Fruit fly (Drosophila melanogaster) whole organism, wandering third instar larva: ENCODE measurements around the gene Lnk.
A peak's percentile ranks its signal among the peaks of the same experiment; 100 is the strongest.

Source experiments
- CG9705 ChIP-seq: fragments of 200-800 bp; sonication (Bioruptor generic); optimal IDR thresholded peaks from 2 replicates; lab custom pipeline; 2018; ENCODE audit warnings: missing biosample characterization, mild to moderate bottlenecking, missing genetic modification characterization
- CrebA ChIP-seq: fragments of 200-800 bp; sonication (Bioruptor generic); optimal IDR thresholded peaks from 2 replicates; lab custom pipeline; 2016; ENCODE audit warnings: missing biosample characterization, mild to moderate bottlenecking, missing genetic modification characterization, borderline replicate concordance
- Dfd ChIP-seq: fragments of >200 bp; optimal IDR thresholded peaks from 2 replicates; lab custom pipeline; 2017; ENCODE audit warnings: missing biosample characterization, missing genetic modification characterization
- Dif ChIP-seq: fragments of 200-275, 200-300 bp; sonication (Bioruptor generic); optimal IDR thresholded peaks from 2 replicates; lab custom pipeline; 2018; ENCODE audit warnings: missing biosample characterization, missing genetic modification characterization; ENCODE audit not compliant: partially characterized antibody
- HLH106 ChIP-seq: fragments of 200-800 bp; optimal IDR thresholded peaks from 3 replicates; lab custom pipeline; 2019; ENCODE audit warnings: missing biosample characterization, mild to moderate bottlenecking, missing genetic modification characterization, moderate library complexity
- Hnf4 ChIP-seq: fragments of 200-800 bp; sonication (Bioruptor generic); optimal IDR thresholded peaks from 2 replicates; lab custom pipeline; 2016; ENCODE audit warnings: missing biosample characterization, mild to moderate bottlenecking, missing genetic modification characterization
- Hr83 ChIP-seq: fragments of 200-300 bp; sonication (Bioruptor generic); optimal IDR thresholded peaks from 2 replicates; lab custom pipeline; 2016; ENCODE audit warnings: missing biosample characterization, mild to moderate bottlenecking, missing genetic modification characterization, moderate library complexity; ENCODE audit not compliant: poor library complexity, severe bottlenecking
- Jra ChIP-seq: sonication (Bioruptor generic); optimal IDR thresholded peaks from 2 replicates; lab custom pipeline; 2016; ENCODE audit warnings: missing biosample characterization, missing genetic modification characterization
- Mio ChIP-seq: sonication (Bioruptor generic); optimal IDR thresholded peaks from 2 replicates; lab custom pipeline; 2016; ENCODE audit warnings: missing biosample characterization, missing genetic modification characterization
- Myc ChIP-seq: fragments of >200 bp; optimal IDR thresholded peaks from 2 replicates; lab custom pipeline; 2017
- Rel ChIP-seq, 2 experiments: fragments of 200-800 bp; sonication (Bioruptor generic) in 1 of 2; optimal IDR thresholded peaks; 2 replicates in 1 of 2; 3 replicates in 1 of 2; lab custom pipeline; 2016 to 2019; ENCODE audit warnings: mild to moderate bottlenecking in 2 of 2, missing biosample characterization in 2 of 2, missing genetic modification characterization in 2 of 2, moderate library complexity in 1 of 2
- brk ChIP-seq: fragments of 200-800 bp; sonication (Bioruptor generic); optimal IDR thresholded peaks from 2 replicates; lab custom pipeline; 2016; ENCODE audit warnings: missing biosample characterization, mild to moderate bottlenecking, missing genetic modification characterization
- dmrt93B ChIP-seq: fragments of 200-800 bp; sonication (Bioruptor generic); optimal IDR thresholded peaks from 2 replicates; lab custom pipeline; 2018; ENCODE audit warnings: missing biosample characterization, mild to moderate bottlenecking, missing genetic modification characterization
- ey ChIP-seq: fragments of 200-800 bp; sonication (Bioruptor generic); optimal IDR thresholded peaks from 2 replicates; lab custom pipeline; 2016; ENCODE audit warnings: missing biosample characterization, missing genetic modification characterization
- foxo ChIP-seq, 2 experiments: fragments of 200-800 bp; sonication (Bioruptor generic); optimal IDR thresholded peaks; 2 replicates in 1 of 2; 3 replicates in 1 of 2; lab custom pipeline; 2016 to 2017; ENCODE audit warnings: missing biosample characterization in 2 of 2, missing genetic modification characterization in 2 of 2
- fru ChIP-seq: fragments of 200-800 bp; sonication (Bioruptor generic); optimal IDR thresholded peaks from 3 replicates; lab custom pipeline; 2016; ENCODE audit warnings: missing biosample characterization, mild to moderate bottlenecking, missing genetic modification characterization
- lola ChIP-seq: fragments of >200 bp; optimal IDR thresholded peaks from 2 replicates; lab custom pipeline; 2017; ENCODE audit warnings: missing biosample characterization, missing genetic modification characterization
- rgr ChIP-seq: fragments of 200-800 bp; sonication (Bioruptor generic); optimal IDR thresholded peaks from 3 replicates; lab custom pipeline; 2016; ENCODE audit warnings: missing biosample characterization, mild to moderate bottlenecking, missing genetic modification characterization
- sage ChIP-seq: fragments of 200-800 bp; sonication (Bioruptor generic); optimal IDR thresholded peaks from 2 replicates; lab custom pipeline; 2016; ENCODE audit warnings: missing biosample characterization, mild to moderate bottlenecking, missing genetic modification characterization
- usp ChIP-seq: fragments of >200 bp; optimal IDR thresholded peaks from 2 replicates; lab custom pipeline; 2017; ENCODE audit warnings: missing biosample characterization, missing genetic modification characterization
- woc ChIP-seq: sonication (Bioruptor generic); optimal IDR thresholded peaks from 2 replicates; lab custom pipeline; 2016; ENCODE audit warnings: missing biosample characterization, mild to moderate bottlenecking, missing genetic modification characterization

Lnk gene

DNA sequence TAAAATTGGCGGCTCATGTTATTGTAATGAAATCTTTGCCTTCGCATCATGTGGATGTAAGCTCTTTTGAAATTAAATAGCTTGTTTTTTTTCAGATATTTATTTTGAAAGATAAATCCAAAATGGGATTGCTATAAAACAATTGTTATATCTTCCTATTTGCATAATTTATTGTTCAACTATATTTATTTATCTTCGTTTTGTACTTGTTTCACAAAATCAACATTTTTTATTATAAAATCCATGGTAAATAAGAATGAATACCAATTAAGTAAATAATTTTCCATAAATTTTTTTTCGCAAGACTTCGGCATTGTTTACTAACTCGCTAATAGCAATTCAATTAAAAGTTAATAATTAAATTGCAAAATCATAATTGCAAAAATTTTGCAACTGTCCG is 34.2 kb downstream of the Lnk start, which contains the start of gene CG14546:
CG14546 (minus strand) TSS at position 101 of the 400 bp plus-strand sequence.
- TF ChIP-seq fru (GFP tag; lab: Kevin White, UChicago): no peak
- no peak for TF ChIP-seq Myc (lab: Kevin White, UChicago)
- no peak for TF ChIP-seq brk
- no peak for TF ChIP-seq Dif
- no peak for TF ChIP-seq usp (GFP tag; lab: Kevin White, UChicago)
- TF ChIP-seq ey: no peak
- TF ChIP-seq Rel (GFP tag; optimal IDR thresholded peaks at IDR 0.05; lab: Kevin White, UChicago): no peak
- no peak for TF ChIP-seq Rel (tag; optimal IDR thresholded peaks at IDR 0.05; lab: Kevin White, UChicago)
- TF ChIP-seq CG9705 (GFP tag; lab: Kevin White, UChicago): no peak
- TF ChIP-seq Hnf4: no peak
- no peak for TF ChIP-seq lola (GFP tag; lab: Kevin White, UChicago)
- TF ChIP-seq Jra (GFP tag; lab: Kevin White, UChicago): no peak
- TF ChIP-seq rgr (GFP tag; lab: Kevin White, UChicago): no peak
- no peak for TF ChIP-seq dmrt93B (GFP tag; lab: Kevin White, UChicago)
- TF ChIP-seq Mio (GFP tag; lab: Kevin White, UChicago): no peak
- no peak for TF ChIP-seq Hr83
- no peak for TF ChIP-seq woc (GFP tag; lab: Kevin White, UChicago)
- TF ChIP-seq CrebA: no peak
- no peak for TF ChIP-seq HLH106 (tag; lab: Kevin White, UChicago)
- TF ChIP-seq foxo (GFP tag; optimal IDR thresholded peaks at IDR 0.05; lab: Kevin White, UChicago): no peak

DNA sequence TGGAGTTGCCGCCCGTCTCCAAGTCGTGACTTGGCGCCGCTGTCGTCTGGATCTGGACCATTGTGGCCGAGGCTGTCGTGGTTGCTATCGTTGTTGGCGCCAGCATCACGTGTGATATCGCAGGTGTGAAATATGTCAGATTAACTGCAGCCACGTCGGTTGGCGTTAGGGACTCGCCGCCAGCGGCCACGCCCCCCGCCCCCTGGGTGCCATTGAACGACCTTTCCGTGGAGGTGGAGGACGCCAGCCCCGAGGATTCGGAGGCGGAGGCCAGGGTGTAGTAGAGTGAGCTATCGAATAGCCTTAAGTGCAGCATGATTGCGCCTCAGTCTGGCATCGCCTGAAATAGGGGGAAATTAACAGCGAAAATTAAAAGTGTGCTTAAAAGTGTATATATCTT is 53.0 kb downstream of the Lnk start:
- no peak for TF ChIP-seq sage (GFP tag; lab: Kevin White, UChicago)
- TF ChIP-seq Dfd (GFP tag; lab: Kevin White, UChicago): peak; percentile 54
- TF ChIP-seq CG9705 (GFP tag; lab: Kevin White, UChicago): no peak
- TF ChIP-seq, all 38 proteins: peak for 1
